Worm (Caenorhabditis elegans): ENCODE data around the gene clec-129.
A peak's percentile ranks its signal among the peaks of the same experiment; 100 is the strongest.

Gene clec-129

DNA sequence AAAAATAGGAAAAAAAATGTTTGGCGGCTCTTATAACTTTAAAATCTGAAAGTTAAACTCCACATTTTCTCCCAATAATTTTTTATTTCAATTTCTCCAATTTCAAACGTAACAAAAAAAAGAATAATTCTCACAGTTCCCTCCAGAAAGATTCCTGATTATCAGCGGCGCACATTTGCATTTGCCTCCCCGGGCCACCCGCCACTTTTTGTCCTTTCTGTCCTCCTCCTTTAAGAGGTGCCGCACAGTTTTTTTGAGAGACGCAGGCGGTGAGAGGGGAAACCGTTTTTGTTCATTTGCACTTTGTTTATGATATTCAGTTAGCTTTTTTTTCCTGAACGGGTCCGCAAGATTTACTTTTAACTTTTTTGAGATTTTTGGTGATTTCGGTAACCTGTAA is 49.6 kb downstream of the clec-129 start:
- TF ChIP-seq drap-1 (GFP tag; optimal IDR thresholded peaks at IDR 0.05) (no peak), mep-1 (tag; optimal IDR thresholded peaks at IDR 0.05) (peak; percentile 17)

- no peak for TF ChIP-seq ces-1 (GFP tag; optimal IDR thresholded peaks at IDR 0.05)
- no peak for TF ChIP-seq elt-1 (tag; optimal IDR thresholded peaks at IDR 0.05; ENCODE audit: borderline replicate concordance, insufficient read depth)
- no peak for TF ChIP-seq elt-3 (tag; optimal IDR thresholded peaks at IDR 0.05)
- no peak for TF ChIP-seq mab-5 (tag; optimal IDR thresholded peaks at IDR 0.05)
- no peak for TF ChIP-seq blmp-1 (tag; optimal IDR thresholded peaks at IDR 0.05)
- no peak for TF ChIP-seq mep-1 (tag; optimal IDR thresholded peaks at IDR 0.05)
- no peak for TF ChIP-seq nhr-2 (tag; optimal IDR thresholded peaks at IDR 0.05)
Measured at ce11 chrII:3622014-3622413, 50.7 kb downstream of the clec-129 start, which contains the start of gene M151.7. TSS of gene M151.7 (plus strand) at chrII:3622314.

Measured in whole organism, mixed stage, embryonic.